Worm (Caenorhabditis elegans): Measurements from ENCODE around the gene C33B4.4.

C33B4.4 gene

ce11 chrII:11344554-11344953 is 38.7 kb downstream of the C33B4.4 start:
- TF ChIP-seq dao-5 (tag; optimal IDR thresholded peaks at IDR 0.05) (no peak), him-1 (tag; optimal IDR thresholded peaks at IDR 0.05) (no peak), W03F9.2 (tag; optimal IDR thresholded peaks at IDR 0.05) (no peak)

- TF ChIP-seq him-1 (tag; optimal IDR thresholded peaks at IDR 0.05) (no peak), W03F9.2 (tag; optimal IDR thresholded peaks at IDR 0.05) (no peak), dao-5 (tag; optimal IDR thresholded peaks at IDR 0.05) (no peak)
Measured at ce11 chrII:11343300-11343869, 39.9 kb downstream of the C33B4.4 start, which contains the start of gene lgc-20. TSS of gene lgc-20 (minus strand) at chrII:11343610.

- TF ChIP-seq dao-5 (tag; optimal IDR thresholded peaks at IDR 0.05) = no peak
- no peak for TF ChIP-seq W03F9.2 (tag; optimal IDR thresholded peaks at IDR 0.05)
- TF ChIP-seq him-1 (tag; optimal IDR thresholded peaks at IDR 0.05) = no peak
Measured at ce11 chrII:11339507-11339906, 43.7 kb downstream of the C33B4.4 start, which contains the start of gene rmd-3. TSS of gene rmd-3 (minus strand) at chrII:11339607.

ce11 chrII:11337497-11338040 is 45.7 kb downstream of the C33B4.4 start, which contains the start of gene sqt-1:
TSS of gene sqt-1 (minus strand) at chrII:11337837.
- no peak for TF ChIP-seq W03F9.2 (tag; optimal IDR thresholded peaks at IDR 0.05)

ce11 chrII:11336640-11337241 is 46.5 kb downstream of the C33B4.4 start:
- no peak for TF ChIP-seq him-1 (tag; optimal IDR thresholded peaks at IDR 0.05)
- TF ChIP-seq W03F9.2 (tag; optimal IDR thresholded peaks at IDR 0.05) = no peak
- TF ChIP-seq dao-5 (tag; optimal IDR thresholded peaks at IDR 0.05) = no peak

ce11 chrII:11336163-11336562 is 47.1 kb downstream of the C33B4.4 start:
- TF ChIP-seq him-1 (tag; optimal IDR thresholded peaks at IDR 0.05) (no peak), W03F9.2 (tag; optimal IDR thresholded peaks at IDR 0.05) (no peak)

- no peak for TF ChIP-seq dao-5 (tag; optimal IDR thresholded peaks at IDR 0.05)
Measured at ce11 chrII:11335670-11336069, 47.6 kb downstream of the C33B4.4 start.

- no peak for TF ChIP-seq W03F9.2 (tag; optimal IDR thresholded peaks at IDR 0.05)
- no peak for TF ChIP-seq him-1 (tag; optimal IDR thresholded peaks at IDR 0.05)
- no peak for TF ChIP-seq dao-5 (tag; optimal IDR thresholded peaks at IDR 0.05)
Measured at ce11 chrII:11333846-11334638, 49.2 kb downstream of the C33B4.4 start.

- no peak for TF ChIP-seq W03F9.2 (tag; optimal IDR thresholded peaks at IDR 0.05)
- no peak for TF ChIP-seq him-1 (tag; optimal IDR thresholded peaks at IDR 0.05)
- no peak for TF ChIP-seq dao-5 (tag; optimal IDR thresholded peaks at IDR 0.05)
Measured at ce11 chrII:11333375-11333774, 49.9 kb downstream of the C33B4.4 start.

ce11 chrII:11329021-11329479 is 54.2 kb downstream of the C33B4.4 start, which contains the start of gene tag-180:
TSS of gene tag-180 (minus strand) at chrII:11329429.
- TF ChIP-seq him-1 (tag; optimal IDR thresholded peaks at IDR 0.05) = no peak
- no peak for TF ChIP-seq W03F9.2 (tag; optimal IDR thresholded peaks at IDR 0.05)
- TF ChIP-seq dao-5 (tag; optimal IDR thresholded peaks at IDR 0.05) = no peak
